Worm (Caenorhabditis elegans) whole organism, L4 larva: ENCODE measurements around the gene unc-10.
A peak's percentile ranks its signal among the peaks of the same experiment; 100 is the strongest.

Experiments
- R02D3.7 ChIP-seq: fragments of 150-350 bp; sonication (generic microtip); optimal IDR thresholded peaks from 3 replicates; lab custom pipeline; 2014; ENCODE audit warnings: missing biosample characterization, missing genetic modification characterization
- Y48G9A.11 ChIP-seq: fragments of 200-800 bp; sonication (Bioruptor generic); IDR thresholded peaks from 2 replicates; pipeline ENCODE4 v1.3.6; 2022; ENCODE audit warnings: missing genetic modification reagents, missing genetic modification characterization, missing compliant biosample characterization
- ceh-28 ChIP-seq: fragments of 150-350 bp; optimal IDR thresholded peaks from 2 replicates; lab custom pipeline; 2014; ENCODE audit warnings: missing biosample characterization, missing genetic modification reagents, missing genetic modification characterization
- duxl-1 ChIP-seq: sonication (generic microtip); optimal IDR thresholded peaks from 2 replicates; lab custom pipeline; 2016; ENCODE audit warnings: mild to moderate bottlenecking, missing genetic modification characterization, moderate library complexity, missing compliant biosample characterization; ENCODE audit not compliant: poor library complexity
- fos-1 ChIP-seq: fragments of 150-350 bp; optimal IDR thresholded peaks from 2 replicates; lab custom pipeline; 2014; ENCODE audit warnings: missing biosample characterization, missing genetic modification characterization
- lir-3 ChIP-seq: sonication (generic microtip); optimal IDR thresholded peaks from 2 replicates; lab custom pipeline; 2016; ENCODE audit warnings: mild to moderate bottlenecking, missing genetic modification characterization, missing compliant biosample characterization
- nhr-10 ChIP-seq: fragments of 150-350 bp; optimal IDR thresholded peaks from 2 replicates; lab custom pipeline; 2014; ENCODE audit warnings: missing biosample characterization, missing genetic modification characterization
- nhr-11 ChIP-seq: fragments of 150-350 bp; optimal IDR thresholded peaks from 2 replicates; lab custom pipeline; 2014; ENCODE audit warnings: missing biosample characterization, missing genetic modification characterization
- nhr-237 ChIP-seq: sonication (generic microtip); optimal IDR thresholded peaks from 2 replicates; lab custom pipeline; 2017; ENCODE audit warnings: missing biosample characterization, missing genetic modification characterization
- nhr-28 ChIP-seq: fragments of 150-350 bp; optimal IDR thresholded peaks from 2 replicates; lab custom pipeline; 2014; ENCODE audit warnings: missing biosample characterization, missing genetic modification characterization
- pha-4 ChIP-seq, 2 experiments: fragments of 150-350 bp in 1 of 2; fragments of 200-800 bp in 1 of 2; sonication (Bioruptor generic) in 1 of 2; IDR thresholded peaks in 1 of 2; optimal IDR thresholded peaks in 1 of 2; 2 replicates each; pipeline versions ENCODE4 v1.3.6 to Lab custom; 2014 to 2022; ENCODE audit warnings: missing genetic modification characterization in 2 of 2, missing genetic modification reagents in 2 of 2, missing biosample characterization in 1 of 2, missing compliant biosample characterization in 1 of 2

DNA sequence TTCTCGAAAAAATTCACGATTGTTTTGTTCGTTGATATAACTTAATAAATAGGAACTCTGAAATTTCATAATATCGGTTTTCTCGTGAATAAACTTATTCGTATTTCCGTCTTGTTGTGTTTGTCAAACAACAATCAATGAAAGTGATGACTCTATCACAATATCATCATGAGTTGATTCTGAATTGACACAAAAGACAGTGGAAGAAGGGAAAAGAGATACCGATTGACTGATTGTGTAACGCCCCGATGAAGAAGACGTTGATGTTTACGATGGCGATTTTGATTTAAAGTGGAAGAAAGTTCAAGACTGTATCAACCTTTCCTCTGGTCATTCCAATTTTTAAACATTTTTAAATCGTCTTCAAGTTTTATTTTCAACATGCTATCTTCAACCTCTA, 49.5 kb upstream of the unc-10 start, which contains the start of gene ttr-59:
- TF ChIP-seq nhr-28 (peak; percentile 5), nhr-11 (tag; lab: Kevin White, UChicago) (no peak), fos-1 (no peak), nhr-237 (no peak), lir-3 (tag; lab: Kevin White, UChicago) (no peak), ceh-28 (no peak), R02D3.7 (tag; lab: Kevin White, UChicago) (no peak), duxl-1 (tag; lab: Kevin White, UChicago) (no peak), Y48G9A.11 (GFP tag; lab: Robert Waterston, UW) (no peak), nhr-10 (no peak), pha-4 (GFP tag; IDR thresholded peaks at IDR 0.05; lab: Robert Waterston, UW) (no peak), pha-4 (tag; optimal IDR thresholded peaks at IDR 0.05; lab: Kevin White, UChicago) (no peak)
